Worm (Caenorhabditis elegans) whole organism, young adult: ENCODE results near the gene ifb-1.

Experiments
- B0035.1 ChIP-seq: sonication (generic microtip); optimal IDR thresholded peaks from 2 replicates; lab custom pipeline; 2016; ENCODE audit warnings: missing genetic modification characterization, mild to moderate bottlenecking, missing compliant biosample characterization, missing genotype, missing genetic modification reagents
- C17E4.6 ChIP-seq: fragments of 200-800 bp; sonication (Bioruptor generic); IDR thresholded peaks from 2 replicates; pipeline ENCODE4 v1.3.6; 2022; ENCODE audit warnings: missing genetic modification reagents, missing genetic modification characterization, missing compliant biosample characterization
- F33H1.4 ChIP-seq: fragments of 200-800 bp; sonication (Bioruptor generic); IDR thresholded peaks from 2 replicates; pipeline ENCODE4 v1.3.6; 2022; ENCODE audit warnings: missing genetic modification reagents, missing genetic modification characterization, missing compliant biosample characterization
- Y67H2A.10 ChIP-seq: fragments of 200-800 bp; sonication (Bioruptor generic); conservative IDR thresholded peaks from 2 replicates; pipeline ENCODE4 v1.3.6; 2022; ENCODE audit warnings: missing genetic modification reagents, missing genetic modification characterization, missing compliant biosample characterization
- ama-1 ChIP-seq, 3 experiments: fragments of 150-350 bp in 1 of 3; sonication (generic microtip) in 2 of 3; optimal IDR thresholded peaks; 2 replicates each; lab custom pipeline; 2014 to 2018; ENCODE audit warnings: missing biosample characterization in 2 of 3, missing genetic modification characterization in 2 of 3, missing genetic modification reagents in 2 of 3
- ccch-3 ChIP-seq: fragments of 200-800 bp; sonication (Bioruptor generic); optimal IDR thresholded peaks from 2 replicates; lab custom pipeline; 2018; ENCODE audit warnings: mild to moderate bottlenecking, missing genetic modification characterization, missing compliant biosample characterization
- ceh-27 ChIP-seq: fragments of 200-800 bp; sonication (Bioruptor generic); optimal IDR thresholded peaks from 2 replicates; lab custom pipeline; 2018; ENCODE audit warnings: mild to moderate bottlenecking, missing genetic modification characterization, moderate library complexity, missing compliant biosample characterization
- ceh-40 ChIP-seq: fragments of 200-800 bp; sonication (Bioruptor generic); IDR thresholded peaks from 2 replicates; pipeline ENCODE4 v1.3.6; 2022; ENCODE audit warnings: missing genetic modification characterization, missing compliant biosample characterization
- ceh-58 ChIP-seq: fragments of 200-800 bp; sonication (Bioruptor generic); IDR thresholded peaks from 2 replicates; pipeline ENCODE4 v1.3.6; 2022; ENCODE audit warnings: missing genetic modification characterization, missing compliant biosample characterization
- dpl-1 ChIP-seq: fragments of 150-350 bp; optimal IDR thresholded peaks from 2 replicates; lab custom pipeline; 2014; ENCODE audit warnings: missing biosample characterization, missing genetic modification reagents, missing genetic modification characterization
- mcd-1 ChIP-seq: fragments of 200-800 bp; sonication (Bioruptor generic); IDR thresholded peaks from 2 replicates; pipeline ENCODE4 v1.3.6; 2022; ENCODE audit warnings: missing genetic modification reagents, missing genetic modification characterization, missing compliant biosample characterization
- snpc-4 ChIP-seq, 5 experiments: fragments of 150-350 bp in 1 of 5; sonication (generic microtip) in 4 of 5; optimal IDR thresholded peaks; 2 replicates each; lab custom pipeline; 2014 to 2018; ENCODE audit warnings: missing genetic modification characterization in 5 of 5, missing biosample characterization in 3 of 5, antibody characterized with exemption in 2 of 5, mild to moderate bottlenecking in 2 of 5, missing compliant biosample characterization in 2 of 5, missing genotype in 2 of 5, moderate library complexity in 2 of 5, missing genetic modification reagents in 1 of 5
- unc-62 ChIP-seq: fragments of 150-350 bp; optimal IDR thresholded peaks from 2 replicates; lab custom pipeline; 2014; ENCODE audit warnings: missing biosample characterization, missing genetic modification reagents, missing genetic modification characterization
- ztf-26 ChIP-seq: sonication (generic microtip); optimal IDR thresholded peaks from 2 replicates; lab custom pipeline; 2017; ENCODE audit warnings: missing genetic modification characterization, missing compliant biosample characterization

ce11 chrII:5805303-5805702 is 39.9 kb downstream of the ifb-1 start, which contains the start of gene K05F1.10:
- TF ChIP-seq ama-1 (optimal IDR thresholded peaks at IDR 0.05; lab: Kevin White, UChicago) (no peak), ama-1 (GFP tag; optimal IDR thresholded peaks at IDR 0.05; lab: Kevin White, UChicago) (no peak), ccch-3 (GFP tag; lab: Kevin White, UChicago) (no peak), dpl-1 (GFP tag; lab: Kevin White, UChicago) (no peak), Y67H2A.10 (no peak), mcd-1 (GFP tag; lab: Robert Waterston, UW) (no peak), B0035.1 (tag; lab: Kevin White, UChicago) (no peak), C17E4.6 (GFP tag; lab: Robert Waterston, UW) (no peak), unc-62 (no peak), ceh-40 (GFP tag; lab: Robert Waterston, UW) (no peak), snpc-4 (GFP tag; optimal IDR thresholded peaks at IDR 0.05; lab: Kevin White, UChicago) (no peak), snpc-4 (tag; optimal IDR thresholded peaks at IDR 0.05; lab: Kevin White, UChicago) (no peak), ceh-27 (no peak), F33H1.4 (GFP tag; lab: Robert Waterston, UW) (no peak), ceh-58 (GFP tag; lab: Robert Waterston, UW) (no peak), ztf-26 (tag; lab: Kevin White, UChicago) (no peak)
